Worm (Caenorhabditis elegans) whole organism, late embryonic: ENCODE measurements around the gene kin-34.

ENCODE experiments used
- K02D7.2 ChIP-seq: sonication (generic microtip); optimal IDR thresholded peaks from 2 replicates; lab custom pipeline; 2017; ENCODE audit warnings: mild to moderate bottlenecking, missing genetic modification characterization, missing compliant biosample characterization
- Y22D7AL.16 ChIP-seq: sonication (generic microtip); optimal IDR thresholded peaks from 2 replicates; lab custom pipeline; 2016; ENCODE audit warnings: missing genetic modification characterization, missing compliant biosample characterization
- ama-1 ChIP-seq: fragments of 150-350 bp; optimal IDR thresholded peaks from 2 replicates; lab custom pipeline; 2014
- ceh-18 ChIP-seq: sonication (generic microtip); optimal IDR thresholded peaks from 2 replicates; lab custom pipeline; 2016; ENCODE audit warnings: missing genetic modification characterization, missing compliant biosample characterization
- ceh-19 ChIP-seq: fragments of 200-800 bp; sonication (Bioruptor generic); optimal IDR thresholded peaks from 2 replicates; lab custom pipeline; 2018; ENCODE audit warnings: mild to moderate bottlenecking, missing genetic modification characterization, missing compliant biosample characterization
- ceh-2 ChIP-seq: sonication (generic microtip); optimal IDR thresholded peaks from 2 replicates; lab custom pipeline; 2016; ENCODE audit warnings: missing genotype, missing genetic modification characterization, missing compliant biosample characterization
- ceh-22 ChIP-seq: sonication (generic microtip); optimal IDR thresholded peaks from 2 replicates; lab custom pipeline; 2017; ENCODE audit warnings: missing biosample characterization, missing genetic modification characterization
- ceh-24 ChIP-seq: sonication (generic microtip); optimal IDR thresholded peaks from 2 replicates; lab custom pipeline; 2016; ENCODE audit warnings: mild to moderate bottlenecking, missing genetic modification characterization, missing compliant biosample characterization
- ceh-31 ChIP-seq: sonication (generic microtip); optimal IDR thresholded peaks from 2 replicates; lab custom pipeline; 2016; ENCODE audit warnings: missing genetic modification characterization, missing compliant biosample characterization
- ceh-45 ChIP-seq: fragments of 200-800 bp; sonication (Bioruptor generic); IDR thresholded peaks from 2 replicates; pipeline ENCODE4 v1.3.6; 2022; ENCODE audit warnings: missing genetic modification reagents, missing genetic modification characterization, missing compliant biosample characterization
- ceh-48 ChIP-seq: sonication (generic microtip); optimal IDR thresholded peaks from 2 replicates; lab custom pipeline; 2016; ENCODE audit warnings: missing genetic modification characterization, inconsistent platforms, missing compliant biosample characterization
- ceh-6 ChIP-seq: fragments of 200-800 bp; sonication (Bioruptor generic); optimal IDR thresholded peaks from 2 replicates; lab custom pipeline; 2018; ENCODE audit warnings: mild to moderate bottlenecking, missing genetic modification characterization, missing compliant biosample characterization
- ceh-9 ChIP-seq: sonication (generic microtip); optimal IDR thresholded peaks from 2 replicates; lab custom pipeline; 2016; ENCODE audit warnings: mild to moderate bottlenecking, missing genetic modification characterization, inconsistent platforms, missing compliant biosample characterization
- che-1 ChIP-seq: sonication (generic microtip); optimal IDR thresholded peaks from 2 replicates; lab custom pipeline; 2016; ENCODE audit warnings: mild to moderate bottlenecking, missing genetic modification characterization, missing compliant biosample characterization
- dmd-4 ChIP-seq: sonication (generic microtip); optimal IDR thresholded peaks from 2 replicates; lab custom pipeline; 2016; ENCODE audit warnings: borderline replicate concordance, missing genetic modification characterization, missing compliant biosample characterization
- ets-4 ChIP-seq: sonication (generic microtip); optimal IDR thresholded peaks from 2 replicates; lab custom pipeline; 2016; ENCODE audit warnings: missing genetic modification characterization, missing compliant biosample characterization
- eyg-1 ChIP-seq: sonication (generic microtip); optimal IDR thresholded peaks from 2 replicates; lab custom pipeline; 2016; ENCODE audit warnings: missing genotype, missing genetic modification characterization, missing compliant biosample characterization
- fkh-10 ChIP-seq: fragments of 150-350 bp; optimal IDR thresholded peaks from 2 replicates; lab custom pipeline; 2014; ENCODE audit warnings: missing biosample characterization, missing genetic modification reagents, missing genetic modification characterization
- fkh-6 ChIP-seq: sonication (generic microtip); optimal IDR thresholded peaks from 2 replicates; lab custom pipeline; 2016; ENCODE audit warnings: missing genetic modification characterization, missing compliant biosample characterization
- hlh-13 ChIP-seq: fragments of 200-800 bp; sonication (Bioruptor generic); optimal IDR thresholded peaks from 2 replicates; lab custom pipeline; 2018; ENCODE audit warnings: mild to moderate bottlenecking, missing genetic modification characterization, missing compliant biosample characterization
- hlh-15 ChIP-seq: sonication (generic microtip); optimal IDR thresholded peaks from 2 replicates; lab custom pipeline; 2016; ENCODE audit warnings: missing genetic modification characterization, missing compliant biosample characterization
- hlh-30 ChIP-seq: sonication (generic microtip); optimal IDR thresholded peaks from 2 replicates; lab custom pipeline; 2017; ENCODE audit warnings: antibody characterized with exemption, missing genetic modification characterization, missing compliant biosample characterization; ENCODE audit not compliant: insufficient read depth
- hlh-6 ChIP-seq: sonication (generic microtip); optimal IDR thresholded peaks from 2 replicates; lab custom pipeline; 2016; ENCODE audit warnings: missing genotype, missing genetic modification characterization, missing compliant biosample characterization
- hlh-8 ChIP-seq: sonication (generic microtip); optimal IDR thresholded peaks from 2 replicates; lab custom pipeline; 2016; ENCODE audit warnings: missing genotype, missing genetic modification characterization, missing compliant biosample characterization
- lin-11 ChIP-seq: fragments of 200-800 bp; sonication (Bioruptor generic); optimal IDR thresholded peaks from 2 replicates; lab custom pipeline; 2018; ENCODE audit warnings: mild to moderate bottlenecking, missing genetic modification characterization, missing compliant biosample characterization
- nhr-11 ChIP-seq: fragments of 150-350 bp; optimal IDR thresholded peaks from 2 replicates; lab custom pipeline; 2014; ENCODE audit warnings: missing biosample characterization, missing genetic modification characterization
- nhr-232 ChIP-seq: sonication (generic microtip); optimal IDR thresholded peaks from 2 replicates; lab custom pipeline; 2016; ENCODE audit warnings: missing genetic modification characterization, missing compliant biosample characterization
- npax-4 ChIP-seq: sonication (generic microtip); optimal IDR thresholded peaks from 2 replicates; lab custom pipeline; 2016; ENCODE audit warnings: missing genetic modification characterization, missing compliant biosample characterization
- pat-9 ChIP-seq: fragments of 200-800 bp; sonication (Bioruptor generic); optimal IDR thresholded peaks from 2 replicates; lab custom pipeline; 2018; ENCODE audit warnings: mild to moderate bottlenecking, missing genetic modification characterization, moderate library complexity, missing compliant biosample characterization
- pax-1 ChIP-seq: fragments of 150-350 bp; optimal IDR thresholded peaks from 2 replicates; lab custom pipeline; 2014; ENCODE audit warnings: missing biosample characterization, missing genetic modification characterization
- pha-2 ChIP-seq: sonication (generic microtip); optimal IDR thresholded peaks from 2 replicates; lab custom pipeline; 2017; ENCODE audit warnings: mild to moderate bottlenecking, missing genetic modification characterization, missing compliant biosample characterization
- pha-4 ChIP-seq: fragments of 150-350 bp; optimal IDR thresholded peaks from 2 replicates; lab custom pipeline; 2018; ENCODE audit warnings: missing biosample characterization, missing genetic modification reagents, missing genetic modification characterization
- pqm-1 ChIP-seq: sonication (generic microtip); optimal IDR thresholded peaks from 2 replicates; lab custom pipeline; 2016; ENCODE audit warnings: missing genetic modification characterization, missing compliant biosample characterization
- pros-1 ChIP-seq: fragments of 150-350 bp; optimal IDR thresholded peaks from 2 replicates; lab custom pipeline; 2014; ENCODE audit warnings: missing biosample characterization, missing genetic modification reagents, missing genetic modification characterization
- rnt-1 ChIP-seq: sonication (generic microtip); optimal IDR thresholded peaks from 2 replicates; lab custom pipeline; 2016; ENCODE audit warnings: missing genetic modification characterization, missing compliant biosample characterization
- sox-4 ChIP-seq: sonication (generic microtip); optimal IDR thresholded peaks from 2 replicates; lab custom pipeline; 2017; ENCODE audit warnings: mild to moderate bottlenecking, missing genetic modification characterization, inconsistent platforms, missing compliant biosample characterization
- unc-42 ChIP-seq: sonication (generic microtip); optimal IDR thresholded peaks from 2 replicates; lab custom pipeline; 2016; ENCODE audit warnings: missing genotype, missing genetic modification characterization, missing compliant biosample characterization
- ztf-16 ChIP-seq: sonication (generic microtip); optimal IDR thresholded peaks from 2 replicates; lab custom pipeline; 2017; ENCODE audit warnings: missing genetic modification characterization, missing compliant biosample characterization

Gene kin-34

ce11 chrV:242518-242917 is 3.5 kb downstream of the kin-34 start, which contains the start of gene R02C2.7:
R02C2.7 (minus strand) TSS chrV:242618.
- TF ChIP-seq pqm-1 (no peak), ceh-9 (tag; lab: Kevin White, UChicago) (no peak), hlh-8 (tag; lab: Kevin White, UChicago) (no peak), unc-42 (tag; lab: Kevin White, UChicago) (no peak), ceh-19 (GFP tag; lab: Kevin White, UChicago) (no peak), pat-9 (tag; lab: Kevin White, UChicago) (no peak), pha-4 (tag; lab: Kevin White, UChicago) (no peak), ceh-48 (tag; lab: Kevin White, UChicago) (no peak), eyg-1 (tag; lab: Kevin White, UChicago) (no peak), ets-4 (tag; lab: Kevin White, UChicago) (no peak), nhr-11 (tag; lab: Kevin White, UChicago) (no peak), ceh-24 (tag; lab: Kevin White, UChicago) (no peak), ceh-2 (no peak)

ce11 chrV:240287-240686 is 5.7 kb downstream of the kin-34 start, which contains the start of gene txt-2:
txt-2 (minus strand) TSS chrV:240500.
- TF ChIP-seq nhr-232 (tag; lab: Kevin White, UChicago) (no peak), rnt-1 (no peak), K02D7.2 (tag; lab: Kevin White, UChicago) (no peak), hlh-6 (tag; lab: Kevin White, UChicago) (peak; percentile 1)

- TF ChIP-seq ceh-18 (no peak), ceh-9 (tag; lab: Kevin White, UChicago) (no peak), lin-11 (no peak), fkh-6 (tag; lab: Kevin White, UChicago) (no peak), ama-1 (no peak), ceh-19 (GFP tag; lab: Kevin White, UChicago) (no peak), hlh-13 (GFP tag; lab: Kevin White, UChicago) (no peak), ceh-6 (no peak), ceh-45 (GFP tag; lab: Robert Waterston, UW) (no peak), ztf-16 (no peak), hlh-15 (tag; lab: Kevin White, UChicago) (no peak), ceh-31 (tag; lab: Kevin White, UChicago) (no peak), fkh-10 (no peak)
Observed at ce11 chrV:238094-238493, 7.9 kb downstream of the kin-34 start, which contains the start of gene R02C2.1. R02C2.1 (minus strand) TSS chrV:238194.

- TF ChIP-seq hlh-6 (tag; lab: Kevin White, UChicago) = no peak
- TF ChIP-seq hlh-15 (tag; lab: Kevin White, UChicago) = no peak
- no peak for TF ChIP-seq lin-11
- TF ChIP-seq npax-4 (tag; lab: Kevin White, UChicago) = no peak
- no peak for TF ChIP-seq pax-1 (tag; lab: Kevin White, UChicago)
- TF ChIP-seq che-1 (tag; lab: Kevin White, UChicago) = no peak
- no peak for TF ChIP-seq ceh-22 (tag; lab: Kevin White, UChicago)
- no peak for TF ChIP-seq pha-4 (tag; lab: Kevin White, UChicago)
- TF ChIP-seq pha-2 (tag; lab: Kevin White, UChicago) = no peak
- no peak for TF ChIP-seq dmd-4
- TF ChIP-seq Y22D7AL.16 (tag; lab: Kevin White, UChicago) = no peak
- TF ChIP-seq pros-1 = no peak
- TF ChIP-seq fkh-6 (tag; lab: Kevin White, UChicago) = no peak
- TF ChIP-seq hlh-30 (tag; lab: Kevin White, UChicago) = no peak
- no peak for TF ChIP-seq sox-4 (tag; lab: Kevin White, UChicago)
Observed at ce11 chrV:237012-237411, 9.0 kb downstream of the kin-34 start.
